Worm (Caenorhabditis elegans) whole organism, L3 larva: ENCODE data around the gene H10E21.1.

Source experiments
- ama-1 ChIP-seq: fragments of 150-350 bp; optimal IDR thresholded peaks from 2 replicates; lab custom pipeline; 2018
- ceh-28 ChIP-seq: fragments of 150-350 bp; optimal IDR thresholded peaks from 2 replicates; lab custom pipeline; 2014; ENCODE audit warnings: missing biosample characterization, missing genetic modification reagents, missing genetic modification characterization
- daf-12 ChIP-seq: fragments of 150-350 bp; optimal IDR thresholded peaks from 2 replicates; lab custom pipeline; 2014; ENCODE audit warnings: missing biosample characterization, missing genetic modification reagents, missing genetic modification characterization
- elt-1 ChIP-seq: fragments of 150-350 bp; optimal IDR thresholded peaks from 2 replicates; lab custom pipeline; 2014; ENCODE audit warnings: missing biosample characterization, missing genetic modification characterization
- elt-2 ChIP-seq: sonication (generic microtip); optimal IDR thresholded peaks from 2 replicates; lab custom pipeline; 2016; ENCODE audit warnings: missing genetic modification reagents, mild to moderate bottlenecking, missing genetic modification characterization, missing compliant biosample characterization
- elt-3 ChIP-seq, 3 experiments: fragments of 150-350 bp in 1 of 3; sonication (generic microtip) in 2 of 3; optimal IDR thresholded peaks; 2 replicates in 2 of 3; 4 replicates in 1 of 3; lab custom pipeline; 2014 to 2017; ENCODE audit warnings: missing biosample characterization in 3 of 3, missing genetic modification characterization in 3 of 3
- hmg-11 ChIP-seq: sonication (generic microtip); optimal IDR thresholded peaks from 2 replicates; lab custom pipeline; 2016; ENCODE audit warnings: missing genetic modification characterization, missing compliant biosample characterization
- jun-1 ChIP-seq: fragments of 150-350 bp; optimal IDR thresholded peaks from 2 replicates; lab custom pipeline; 2014; ENCODE audit warnings: missing biosample characterization, missing genetic modification reagents, missing genetic modification characterization
- lin-39 ChIP-seq: fragments of 150-350 bp; optimal IDR thresholded peaks from 2 replicates; lab custom pipeline; 2018; ENCODE audit warnings: missing biosample characterization, missing genetic modification reagents, missing genetic modification characterization
- lsy-12 ChIP-seq: sonication (generic microtip); optimal IDR thresholded peaks from 2 replicates; lab custom pipeline; 2016; ENCODE audit warnings: mild to moderate bottlenecking, missing genetic modification characterization, missing compliant biosample characterization
- mdl-1 ChIP-seq: fragments of 150-350 bp; optimal IDR thresholded peaks from 2 replicates; lab custom pipeline; 2014; ENCODE audit warnings: missing biosample characterization, missing genetic modification characterization
- nhr-237 ChIP-seq: fragments of 150-350 bp; optimal IDR thresholded peaks from 2 replicates; lab custom pipeline; 2014; ENCODE audit warnings: missing biosample characterization, missing genetic modification characterization
- nhr-28 ChIP-seq: fragments of 150-350 bp; optimal IDR thresholded peaks from 2 replicates; lab custom pipeline; 2014; ENCODE audit warnings: missing biosample characterization, missing genetic modification characterization
- nhr-43 ChIP-seq: sonication (generic microtip); optimal IDR thresholded peaks from 2 replicates; lab custom pipeline; 2016; ENCODE audit warnings: mild to moderate bottlenecking, missing genetic modification characterization, missing compliant biosample characterization; ENCODE audit not compliant: poor library complexity, severe bottlenecking
- pqm-1 ChIP-seq: fragments of 150-350 bp; optimal IDR thresholded peaks from 2 replicates; lab custom pipeline; 2017; ENCODE audit warnings: missing biosample characterization, missing genetic modification characterization, inconsistent platforms
- sea-2 ChIP-seq: fragments of 150-350 bp; sonication (generic microtip); optimal IDR thresholded peaks from 4 replicates; lab custom pipeline; 2014; ENCODE audit warnings: missing biosample characterization, missing genetic modification reagents, missing genetic modification characterization
- snpc-4 ChIP-seq: fragments of 150-350 bp; optimal IDR thresholded peaks from 2 replicates; lab custom pipeline; 2014; ENCODE audit warnings: missing biosample characterization, missing genetic modification characterization
- tbx-2 ChIP-seq: sonication (generic microtip); optimal IDR thresholded peaks from 2 replicates; lab custom pipeline; 2016; ENCODE audit warnings: mild to moderate bottlenecking, missing genetic modification characterization, missing compliant biosample characterization
- ztf-11 ChIP-seq: fragments of 150-350 bp; optimal IDR thresholded peaks from 2 replicates; lab custom pipeline; 2014; ENCODE audit warnings: missing biosample characterization, missing genetic modification characterization
- ztf-4 ChIP-seq: fragments of 150-350 bp; optimal IDR thresholded peaks from 2 replicates; lab custom pipeline; 2014; ENCODE audit warnings: missing biosample characterization, missing genetic modification characterization

H10E21.1 gene

ce11 chrIII:62383-62873 is 46.9 kb downstream of the H10E21.1 start (continued):
- TF ChIP-seq nhr-28 (tag; lab: Kevin White, UChicago) (no peak), elt-1 (tag; lab: Kevin White, UChicago) (no peak), ztf-4 (no peak)
- TF ChIP-seq, all 47 proteins: peak for 8

ce11 chrIII:63584-64316 is 48.2 kb downstream of the H10E21.1 start:
- TF ChIP-seq ama-1 (lab: Kevin White, UChicago) (peak; percentile 67), tbx-2 (tag; lab: Kevin White, UChicago) (peak; percentile 17), nhr-28 (tag; lab: Kevin White, UChicago) (no peak)
- TF ChIP-seq, all 47 proteins: peak for 2

ce11 chrIII:64747-65625 is 49.4 kb downstream of the H10E21.1 start:
- TF ChIP-seq snpc-4 (tag; lab: Kevin White, UChicago), result no peak
- no peak for TF ChIP-seq tbx-2 (tag; lab: Kevin White, UChicago)
- TF ChIP-seq ztf-11 (tag; lab: Kevin White, UChicago), result no peak
- peak; percentile 80 for TF ChIP-seq ama-1 (lab: Kevin White, UChicago)
- no peak for TF ChIP-seq lin-39 (tag; lab: Kevin White, UChicago)
- no peak for TF ChIP-seq nhr-237 (tag; lab: Kevin White, UChicago)

ce11 chrIII:65626-65937 is 50.0 kb downstream of the H10E21.1 start:
- TF ChIP-seq hmg-11 (no peak), lin-39 (tag; lab: Kevin White, UChicago) (peak; percentile 24), mdl-1 (tag; lab: Kevin White, UChicago) (no peak)
- TF ChIP-seq, all 47 proteins: peak for 1

ce11 chrIII:66160-66559 is 50.6 kb downstream of the H10E21.1 start, which contains the start of gene pck-1:
Gene pck-1 (minus strand): TSS chrIII:66260.
- TF ChIP-seq daf-12 (tag; lab: Kevin White, UChicago) (no peak), nhr-43 (tag; lab: Kevin White, UChicago) (no peak), elt-2 (tag; lab: Kevin White, UChicago) (no peak), nhr-237 (tag; lab: Kevin White, UChicago) (no peak), elt-3 (tag; optimal IDR thresholded peaks at IDR 0.05; lab: Kevin White, UChicago) (no peak), jun-1 (tag; lab: Kevin White, UChicago) (no peak), ceh-28 (tag; lab: Kevin White, UChicago) (no peak), sea-2 (no peak), pqm-1 (no peak), lsy-12 (tag; lab: Kevin White, UChicago) (no peak), ama-1 (lab: Kevin White, UChicago) (no peak)
- TF ChIP-seq, all 47 proteins: peak for 0
